Worm (Caenorhabditis elegans): ENCODE results near the gene glr-8.

glr-8 gene

ce11 chrX:6467462-6467861, 38.3 kb upstream of the glr-8 start, which contains the start of gene C15B12.3:
Gene C15B12.3, minus strand, starts transcription at chrX:6467562.
- TF ChIP-seq nhr-10 (tag; optimal IDR thresholded peaks at IDR 0.05) (no peak), C34F6.9 (tag; optimal IDR thresholded peaks at IDR 0.05) (no peak), ztf-4 (tag; optimal IDR thresholded peaks at IDR 0.05) (no peak), sma-9 (GFP tag; optimal IDR thresholded peaks at IDR 0.05) (no peak), sma-9 (tag; optimal IDR thresholded peaks at IDR 0.05) (no peak), ZK546.5 (tag; optimal IDR thresholded peaks at IDR 0.05) (no peak), lin-11 (tag; optimal IDR thresholded peaks at IDR 0.05) (no peak), Y55F3AM.14 (GFP tag; optimal IDR thresholded peaks at IDR 0.05) (no peak), nhr-25 (tag; optimal IDR thresholded peaks at IDR 0.05) (no peak), unc-62 (GFP tag; optimal IDR thresholded peaks at IDR 0.05) (no peak), elt-1 (tag; optimal IDR thresholded peaks at IDR 0.05) (no peak), nhr-6 (tag; optimal IDR thresholded peaks at IDR 0.05) (no peak), F13H6.1 (tag; optimal IDR thresholded peaks at IDR 0.05) (no peak), crh-2 (tag; optimal IDR thresholded peaks at IDR 0.05) (no peak), nhr-237 (tag; optimal IDR thresholded peaks at IDR 0.05) (no peak), sma-3 (GFP tag; optimal IDR thresholded peaks at IDR 0.05) (no peak), lsy-2 (tag; optimal IDR thresholded peaks at IDR 0.05) (no peak)

DNA sequence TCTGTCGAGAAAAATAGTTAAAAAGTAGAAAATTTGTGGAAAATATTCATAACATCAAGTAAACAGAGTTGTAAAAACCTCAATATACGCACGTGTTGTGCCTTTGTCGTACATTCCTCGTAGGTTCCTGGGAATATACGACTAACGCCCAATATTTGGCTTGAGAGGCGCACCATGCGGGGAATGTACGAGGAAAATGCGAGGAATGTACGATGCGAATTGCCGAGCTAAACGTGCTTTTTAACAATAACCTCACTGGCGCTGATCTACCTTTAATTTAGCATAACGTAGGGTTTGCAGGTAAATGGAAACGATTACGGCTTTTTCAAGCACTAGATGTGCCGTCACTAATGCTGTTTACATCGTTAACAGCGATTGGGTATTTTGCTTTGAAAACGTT, 37.3 kb upstream of the glr-8 start, which contains the start of gene C15B12.9:
Gene C15B12.9 (plus strand): TSS at position 301 of the 400 bp plus-strand sequence.
- TF ChIP-seq elt-3 (tag; optimal IDR thresholded peaks at IDR 0.05) (no peak), unc-62 (GFP tag; optimal IDR thresholded peaks at IDR 0.05) (no peak), R02D3.7 (tag; optimal IDR thresholded peaks at IDR 0.05) (no peak), mab-5 (tag; optimal IDR thresholded peaks at IDR 0.05) (no peak)

DNA sequence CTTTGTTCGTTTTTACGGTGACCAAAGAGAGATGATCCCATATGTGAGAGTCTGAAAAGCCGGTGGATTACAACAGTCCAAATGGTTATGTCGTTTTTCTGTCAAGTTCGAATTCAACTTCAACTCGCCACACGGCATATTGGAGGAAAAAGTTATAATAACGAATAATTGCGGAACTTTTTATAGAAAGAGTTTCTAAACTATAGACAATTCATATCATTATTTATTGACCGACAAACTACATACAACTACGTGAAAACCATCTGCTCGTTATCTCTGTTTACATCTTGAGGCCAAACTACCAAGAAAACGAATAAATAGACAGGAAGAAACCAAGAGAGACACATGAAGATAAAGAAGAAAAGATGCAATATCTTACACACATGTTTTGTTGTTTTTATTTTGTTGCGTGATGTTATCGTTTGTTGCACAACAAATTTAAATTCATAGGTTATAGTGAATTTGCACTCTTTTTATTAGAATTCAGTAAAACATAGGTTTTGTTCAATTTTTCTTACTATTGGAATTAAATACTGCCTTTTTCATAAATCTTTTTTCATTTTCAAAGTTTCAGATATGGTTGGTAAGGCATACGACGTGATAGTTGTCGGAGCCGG, 32.0 kb upstream of the glr-8 start, which contains the start of the genes C15B12.4 and C15B12.8:
Gene C15B12.4 (minus strand): TSS at position 51 of the 617 bp plus-strand sequence.
Gene C15B12.8 (plus strand): TSS at position 567 of the 617 bp plus-strand sequence.
- TF ChIP-seq ceh-82 (tag; optimal IDR thresholded peaks at IDR 0.05) (no peak), nhr-237 (tag; optimal IDR thresholded peaks at IDR 0.05) (no peak), nhr-25 (tag; optimal IDR thresholded peaks at IDR 0.05) (no peak), nhr-10 (tag; optimal IDR thresholded peaks at IDR 0.05) (no peak), nhr-77 (tag; optimal IDR thresholded peaks at IDR 0.05) (no peak), aly-2 (tag; optimal IDR thresholded peaks at IDR 0.05) (no peak), ztf-4 (tag; optimal IDR thresholded peaks at IDR 0.05) (no peak), nhr-12 (tag; optimal IDR thresholded peaks at IDR 0.05) (no peak), elt-1 (tag; optimal IDR thresholded peaks at IDR 0.05) (no peak), ztf-11 (tag; optimal IDR thresholded peaks at IDR 0.05) (no peak), lin-39 (tag; optimal IDR thresholded peaks at IDR 0.05) (no peak), alr-1 (tag; optimal IDR thresholded peaks at IDR 0.05) (no peak), lsy-2 (tag; optimal IDR thresholded peaks at IDR 0.05) (no peak), F13H6.1 (tag; optimal IDR thresholded peaks at IDR 0.05) (no peak), unc-55 (GFP tag; optimal IDR thresholded peaks at IDR 0.05) (no peak), nhr-21 (tag; optimal IDR thresholded peaks at IDR 0.05) (no peak)

DNA sequence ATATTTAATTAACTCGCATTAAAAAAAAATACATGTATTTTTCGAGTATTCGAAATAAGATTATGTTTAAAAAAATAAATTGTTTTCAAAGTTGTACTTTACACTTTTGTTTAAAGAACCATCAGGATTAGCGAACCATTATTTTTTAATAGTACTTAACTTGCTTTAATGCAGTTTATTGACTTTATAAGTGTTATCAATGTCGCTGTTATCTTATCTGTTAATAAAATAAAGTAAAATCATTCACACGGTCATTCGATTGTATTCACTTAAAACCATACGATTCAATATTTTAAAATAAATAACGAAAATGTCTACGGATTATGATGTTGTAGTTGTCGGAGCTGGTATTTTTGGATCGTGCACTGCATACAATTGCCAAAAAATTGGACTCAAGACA, 29.2 kb upstream of the glr-8 start, which contains the start of gene C15B12.1:
Gene C15B12.1 (plus strand): TSS at position 271 of the 400 bp plus-strand sequence.
- TF ChIP-seq fos-1 (tag; optimal IDR thresholded peaks at IDR 0.05) (peak; percentile 17), mdl-1 (tag; optimal IDR thresholded peaks at IDR 0.05) (no peak), nhr-10 (tag; optimal IDR thresholded peaks at IDR 0.05) (no peak)

ce11 chrX:6484780-6485179, 21.0 kb upstream of the glr-8 start, which contains the start of gene gar-1:
Gene gar-1, minus strand, starts transcription at chrX:6484880.
- TF ChIP-seq snpc-4 (tag; optimal IDR thresholded peaks at IDR 0.05) (no peak), blmp-1 (tag; optimal IDR thresholded peaks at IDR 0.05; ENCODE audit: insufficient read depth) (no peak), sem-4 (tag; optimal IDR thresholded peaks at IDR 0.05) (no peak), elt-3 (tag; optimal IDR thresholded peaks at IDR 0.05) (no peak), elt-1 (tag; optimal IDR thresholded peaks at IDR 0.05) (no peak), nhr-6 (tag; optimal IDR thresholded peaks at IDR 0.05) (no peak), nhr-25 (tag; optimal IDR thresholded peaks at IDR 0.05) (no peak), sma-9 (GFP tag; optimal IDR thresholded peaks at IDR 0.05) (no peak), sma-9 (tag; optimal IDR thresholded peaks at IDR 0.05) (no peak), unc-39 (tag; optimal IDR thresholded peaks at IDR 0.05) (no peak), ceh-82 (tag; optimal IDR thresholded peaks at IDR 0.05) (no peak), ztf-4 (tag; optimal IDR thresholded peaks at IDR 0.05) (no peak), unc-62 (GFP tag; optimal IDR thresholded peaks at IDR 0.05) (no peak), nhr-77 (tag; optimal IDR thresholded peaks at IDR 0.05) (no peak), nhr-23 (tag; optimal IDR thresholded peaks at IDR 0.05) (no peak), F13H6.1 (tag; optimal IDR thresholded peaks at IDR 0.05) (no peak), lin-13 (GFP tag; optimal IDR thresholded peaks at IDR 0.05) (no peak)

Measured in whole organism, L2 larva.